Worm (Caenorhabditis elegans): ENCODE data around the gene gpcp-1.
A peak's percentile ranks its signal among the peaks of the same experiment; 100 is the strongest.

DNA sequence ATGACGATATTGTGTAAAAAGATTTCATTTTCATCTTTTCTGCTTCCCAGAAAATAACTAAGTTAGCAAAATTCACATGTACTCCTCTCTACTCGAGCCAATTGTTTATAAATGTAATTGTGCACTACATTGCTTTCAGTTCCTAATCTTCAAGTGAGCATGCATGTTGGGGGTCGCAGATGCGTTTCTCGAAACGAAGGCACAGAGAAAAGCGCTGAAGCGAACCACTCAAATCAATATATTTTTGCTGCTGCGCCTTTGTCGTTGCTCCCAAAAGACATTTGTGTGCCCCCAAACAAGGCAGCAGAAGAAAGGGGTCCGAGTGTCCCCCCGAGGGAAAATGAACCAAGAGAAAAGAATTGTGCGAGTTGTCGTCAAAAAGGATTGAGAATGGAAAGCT lies 15.8 kb upstream of the gpcp-1 start:
- peak; percentile 19 for TF ChIP-seq nfya-1 (tag; optimal IDR thresholded peaks at IDR 0.05)
- TF ChIP-seq ceh-9 (tag; optimal IDR thresholded peaks at IDR 0.05), result no peak
- no peak for TF ChIP-seq C38D4.7 (GFP tag; optimal IDR thresholded peaks at IDR 0.05)
